Fruit fly (Drosophila melanogaster) whole organism, embryonic: Measurements from ENCODE around the gene CG7810.
A peak's percentile ranks its signal among the peaks of the same experiment; 100 is the strongest.

ENCODE experiments used
- B-H2 ChIP-seq: fragments of 200-800 bp; sonication (Bioruptor generic); optimal IDR thresholded peaks from 2 replicates; lab custom pipeline; 2018; ENCODE audit warnings: missing biosample characterization, mild to moderate bottlenecking, missing genetic modification characterization
- BEAF-32 ChIP-seq: fragments of 200-800 bp; sonication (Bioruptor generic); optimal IDR thresholded peaks from 3 replicates; lab custom pipeline; 2017; ENCODE audit warnings: missing biosample characterization, missing genetic modification characterization, mild to moderate bottlenecking, moderate library complexity, missing genetic modification reagents
- Bgb ChIP-seq: fragments of 200-800 bp; sonication (Bioruptor generic); IDR thresholded peaks from 2 replicates; pipeline ENCODE4 v1.3.6; 2022; ENCODE audit warnings: missing biosample characterization, missing genetic modification characterization; ENCODE audit not compliant: partially characterized antibody
- Blimp-1 ChIP-seq: fragments of 200-800 bp; sonication (Bioruptor generic); optimal IDR thresholded peaks from 3 replicates; lab custom pipeline; 2018; ENCODE audit warnings: missing biosample characterization, missing genetic modification characterization, mild to moderate bottlenecking, moderate library complexity, missing genetic modification reagents
- CG13287 ChIP-seq: fragments of 200-800 bp; sonication (Bioruptor generic); IDR thresholded peaks from 2 replicates; pipeline ENCODE4 v1.3.6; 2022; ENCODE audit warnings: missing biosample characterization, missing genetic modification characterization; ENCODE audit not compliant: partially characterized antibody
- CG14860 ChIP-seq: fragments of 200-800 bp; sonication (Bioruptor generic); IDR thresholded peaks from 3 replicates; pipeline ENCODE4 v1.3.6; 2022; ENCODE audit warnings: missing biosample characterization, missing genetic modification characterization; ENCODE audit not compliant: partially characterized antibody
- CG15514 ChIP-seq: fragments of 200-800 bp; sonication (Bioruptor generic); optimal IDR thresholded peaks from 3 replicates; lab custom pipeline; 2017; ENCODE audit warnings: missing biosample characterization, missing genetic modification characterization, mild to moderate bottlenecking, moderate library complexity, missing genetic modification reagents
- CG16813 ChIP-seq: fragments of 200-800 bp; sonication (Bioruptor generic); IDR thresholded peaks from 3 replicates; pipeline ENCODE4 v1.3.6; 2022; ENCODE audit warnings: missing biosample characterization, missing genetic modification characterization; ENCODE audit not compliant: partially characterized antibody
- CG16815 ChIP-seq: fragments of 200-800 bp; sonication (Bioruptor generic); optimal IDR thresholded peaks from 3 replicates; lab custom pipeline; 2017; ENCODE audit warnings: missing biosample characterization, mild to moderate bottlenecking, missing genetic modification characterization
- CG17359 ChIP-seq: fragments of 200-800 bp; sonication (Bioruptor generic); optimal IDR thresholded peaks from 3 replicates; lab custom pipeline; 2018; ENCODE audit warnings: missing biosample characterization, mild to moderate bottlenecking, missing genetic modification characterization, moderate library complexity
- CG2202 ChIP-seq: fragments of 200-800 bp; sonication (Bioruptor generic); optimal IDR thresholded peaks from 2 replicates; lab custom pipeline; 2018; ENCODE audit warnings: missing biosample characterization, mild to moderate bottlenecking, missing genetic modification characterization
- CG2712 ChIP-seq: fragments of 200-800 bp; optimal IDR thresholded peaks from 3 replicates; lab custom pipeline; 2019; ENCODE audit warnings: missing biosample characterization, mild to moderate bottlenecking, missing genetic modification characterization, moderate library complexity
- CG3407 ChIP-seq: fragments of 200-800 bp; sonication (Bioruptor generic); optimal IDR thresholded peaks from 2 replicates; lab custom pipeline; 2018; ENCODE audit warnings: missing biosample characterization, mild to moderate bottlenecking, missing genetic modification characterization
- CG6654 ChIP-seq: fragments of 200-800 bp; sonication (Bioruptor generic); optimal IDR thresholded peaks from 2 replicates; lab custom pipeline; 2017; ENCODE audit warnings: missing biosample characterization, mild to moderate bottlenecking, missing genetic modification characterization
- CG7372 ChIP-seq: fragments of 200-800 bp; sonication (Bioruptor generic); IDR thresholded peaks from 2 replicates; pipeline ENCODE4 v1.3.6; 2022; ENCODE audit warnings: missing biosample characterization, missing genetic modification characterization
- CG7786 ChIP-seq: fragments of 200-800 bp; sonication (Bioruptor generic); optimal IDR thresholded peaks from 2 replicates; lab custom pipeline; 2016; ENCODE audit warnings: missing biosample characterization, missing genetic modification characterization
- Camta ChIP-seq: fragments of 200-800 bp; sonication (Bioruptor generic); optimal IDR thresholded peaks from 2 replicates; lab custom pipeline; 2016; ENCODE audit warnings: missing biosample characterization, missing genetic modification characterization
- CoRest ChIP-seq: fragments of 200-800 bp; sonication (Bioruptor generic); optimal IDR thresholded peaks from 3 replicates; lab custom pipeline; 2018; ENCODE audit warnings: missing biosample characterization, mild to moderate bottlenecking, missing genetic modification characterization, moderate library complexity
- Dp ChIP-seq: fragments of 200-800 bp; sonication (Bioruptor generic); optimal IDR thresholded peaks from 2 replicates; lab custom pipeline; 2018; ENCODE audit warnings: missing biosample characterization, mild to moderate bottlenecking, missing genetic modification characterization, moderate library complexity
- Hand ChIP-seq: fragments of 200-800 bp; sonication (Bioruptor generic); optimal IDR thresholded peaks from 2 replicates; lab custom pipeline; 2017; ENCODE audit warnings: mild to moderate bottlenecking, missing biosample characterization, missing genetic modification reagents, missing genetic modification characterization
- MBD-R2 ChIP-seq: fragments of 200-800 bp; sonication (Bioruptor generic); IDR thresholded peaks from 2 replicates; pipeline ENCODE4 v1.3.6; 2022; ENCODE audit warnings: missing biosample characterization, missing genetic modification characterization
- Med ChIP-seq: fragments of 200-800 bp; sonication (Bioruptor generic); peaks from one replicate; lab custom pipeline; 2016; ENCODE audit warnings: missing biosample characterization, missing genetic modification characterization, mild to moderate bottlenecking, inconsistent platforms, moderate library complexity
- PHDP ChIP-seq: fragments of 200-800 bp; sonication (Bioruptor generic); optimal IDR thresholded peaks from 3 replicates; lab custom pipeline; 2018; ENCODE audit warnings: missing biosample characterization, mild to moderate bottlenecking, missing genetic modification characterization, moderate library complexity
- Rfx ChIP-seq: fragments of 200-800 bp; sonication (Bioruptor generic); IDR thresholded peaks from 2 replicates; pipeline ENCODE4 v1.3.6; 2022; ENCODE audit warnings: missing biosample characterization, missing genetic modification characterization
- Scr ChIP-seq: fragments of 200-800 bp; sonication (Bioruptor generic); IDR thresholded peaks from 2 replicates; pipeline ENCODE4 v1.3.6; 2022; ENCODE audit warnings: missing biosample characterization, missing genetic modification characterization; ENCODE audit not compliant: partially characterized antibody
- Spps ChIP-seq: fragments of 200-800 bp; sonication (Bioruptor generic); optimal IDR thresholded peaks from 2 replicates; lab custom pipeline; 2018; ENCODE audit warnings: missing biosample characterization, mild to moderate bottlenecking, missing genetic modification characterization
- Sry-δ ChIP-seq: fragments of 200-800 bp; sonication (Bioruptor generic); optimal IDR thresholded peaks from 2 replicates; lab custom pipeline; 2016; ENCODE audit warnings: missing biosample characterization, missing genetic modification characterization
- YL-1 ChIP-seq: fragments of 200-800 bp; sonication (Bioruptor generic); optimal IDR thresholded peaks from 3 replicates; lab custom pipeline; 2017; ENCODE audit warnings: missing biosample characterization, mild to moderate bottlenecking, missing genetic modification characterization
- bbx ChIP-seq: fragments of 200-800 bp; sonication (Bioruptor generic); IDR thresholded peaks from 2 replicates; pipeline ENCODE4 v1.3.6; 2022; ENCODE audit warnings: missing biosample characterization, missing genetic modification characterization; ENCODE audit not compliant: partially characterized antibody
- crp ChIP-seq, 2 experiments: fragments of 200-800 bp; sonication (Bioruptor generic); optimal IDR thresholded peaks; 2 replicates in 1 of 2; 3 replicates in 1 of 2; lab custom pipeline; 2017; ENCODE audit warnings: missing biosample characterization in 2 of 2, missing genetic modification characterization in 2 of 2, mild to moderate bottlenecking in 1 of 2, moderate library complexity in 1 of 2
- dpn ChIP-seq, 2 experiments: fragments of 200-800 bp; sonication (Bioruptor generic); optimal IDR thresholded peaks; 3 replicates each; lab custom pipeline; 2016; ENCODE audit warnings: missing biosample characterization in 2 of 2, missing genetic modification characterization in 2 of 2
- inv ChIP-seq: fragments of 200-800 bp; sonication (Bioruptor generic); IDR thresholded peaks from 2 replicates; pipeline ENCODE4 v1.3.6; 2022; ENCODE audit warnings: missing biosample characterization, missing genetic modification characterization; ENCODE audit not compliant: partially characterized antibody
- jigr1 ChIP-seq: fragments of 200-800 bp; sonication (Bioruptor generic); IDR thresholded peaks from 3 replicates; pipeline ENCODE4 v1.3.6; 2022; ENCODE audit warnings: missing biosample characterization, missing genetic modification characterization
- oc ChIP-seq: fragments of 200-800 bp; sonication (Bioruptor generic); optimal IDR thresholded peaks from 2 replicates; lab custom pipeline; 2018; ENCODE audit warnings: missing biosample characterization, mild to moderate bottlenecking, missing genetic modification characterization, moderate library complexity
- org-1 ChIP-seq: fragments of 200-800 bp; sonication (Bioruptor generic); optimal IDR thresholded peaks from 2 replicates; lab custom pipeline; 2017; ENCODE audit warnings: missing biosample characterization, missing genetic modification characterization
- pzg ChIP-seq: fragments of 200-800 bp; sonication (Bioruptor generic); optimal IDR thresholded peaks from 3 replicates; lab custom pipeline; 2018; ENCODE audit warnings: missing biosample characterization, mild to moderate bottlenecking, missing genetic modification characterization, moderate library complexity
- sens ChIP-seq: fragments of 200-800 bp; sonication (Bioruptor generic); peaks from one replicate; lab custom pipeline; 2016; ENCODE audit warnings: missing biosample characterization, missing genetic modification characterization
- sima ChIP-seq: fragments of 200-800 bp; sonication (Bioruptor generic); optimal IDR thresholded peaks from 2 replicates; lab custom pipeline; 2016; ENCODE audit warnings: missing biosample characterization, missing genetic modification characterization
- sna ChIP-seq: fragments of 200-800 bp; sonication (Bioruptor generic); IDR thresholded peaks from 2 replicates; pipeline ENCODE4 v1.3.6; 2022; ENCODE audit warnings: missing biosample characterization, missing genetic modification characterization; ENCODE audit not compliant: partially characterized antibody
- stwl ChIP-seq: fragments of 200-800 bp; sonication (Bioruptor generic); optimal IDR thresholded peaks from 3 replicates; lab custom pipeline; 2018; ENCODE audit warnings: missing biosample characterization, mild to moderate bottlenecking, missing genetic modification characterization, moderate library complexity
- tna ChIP-seq: fragments of 200-800 bp; sonication (Bioruptor generic); IDR thresholded peaks from 2 replicates; pipeline ENCODE4 v1.3.6; 2022; ENCODE audit warnings: missing biosample characterization, missing genetic modification characterization; ENCODE audit not compliant: partially characterized antibody
- trem ChIP-seq: fragments of 200-800 bp; optimal IDR thresholded peaks from 3 replicates; lab custom pipeline; 2019; ENCODE audit warnings: missing biosample characterization, mild to moderate bottlenecking, missing genetic modification characterization, moderate library complexity
- vnd ChIP-seq: fragments of 200-800 bp; sonication (Bioruptor generic); IDR thresholded peaks from 3 replicates; pipeline ENCODE4 v1.3.6; 2022; ENCODE audit warnings: missing biosample characterization, missing genetic modification characterization; ENCODE audit not compliant: partially characterized antibody
- vvl ChIP-seq: fragments of 200-800 bp; sonication (Bioruptor generic); IDR thresholded peaks from 2 replicates; pipeline ENCODE4 v1.3.6; 2022; ENCODE audit warnings: missing biosample characterization, missing genetic modification characterization
- zen2 ChIP-seq: fragments of 200-800 bp; sonication (Bioruptor generic); IDR thresholded peaks from 3 replicates; pipeline ENCODE4 v1.3.6; 2022; ENCODE audit warnings: missing biosample characterization, missing genetic modification characterization; ENCODE audit not compliant: partially characterized antibody

The CG7810 gene

DNA sequence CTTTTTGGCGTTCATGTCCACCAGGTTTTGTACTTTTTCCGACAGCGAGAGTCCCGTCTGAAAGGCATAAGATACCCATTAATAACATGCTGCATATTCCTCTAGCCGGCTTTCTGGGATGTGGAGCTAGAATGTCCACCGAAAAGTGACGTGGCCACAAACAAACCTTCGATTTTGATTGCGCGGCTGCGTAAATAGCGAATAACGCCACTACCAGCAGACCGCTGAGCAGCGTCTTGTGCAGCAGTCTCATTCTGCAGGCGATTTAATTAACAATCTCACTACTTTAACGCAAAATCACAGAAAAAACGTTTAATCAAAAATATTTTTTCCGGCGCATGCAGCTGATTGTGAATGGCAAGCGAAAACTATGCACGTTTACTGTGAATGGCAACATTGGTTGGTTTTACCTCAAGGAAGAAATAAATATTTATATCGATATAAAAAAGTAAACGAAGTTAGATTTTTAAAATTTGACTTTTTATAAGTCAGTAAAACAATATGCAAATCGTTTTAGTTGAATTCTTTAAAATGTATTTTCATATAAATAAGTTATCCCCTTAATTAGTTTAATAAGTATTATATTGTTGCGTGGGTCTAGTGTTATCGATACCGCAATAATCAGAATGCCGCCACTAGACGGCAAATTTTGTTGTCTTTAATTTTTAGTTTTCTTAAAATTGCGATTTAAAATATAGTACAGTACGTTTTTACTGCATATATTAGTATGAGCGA is 3.0 kb downstream of the CG7810 start, which contains the start of the genes Ostgamma and Mettl14 (continued):
- TF ChIP-seq Scr (GFP tag; lab: Robert Waterston, UW) (peak; percentile 89), Hand (GFP tag; lab: Kevin White, UChicago) (no peak), sima (no peak), Spps (no peak)

DNA sequence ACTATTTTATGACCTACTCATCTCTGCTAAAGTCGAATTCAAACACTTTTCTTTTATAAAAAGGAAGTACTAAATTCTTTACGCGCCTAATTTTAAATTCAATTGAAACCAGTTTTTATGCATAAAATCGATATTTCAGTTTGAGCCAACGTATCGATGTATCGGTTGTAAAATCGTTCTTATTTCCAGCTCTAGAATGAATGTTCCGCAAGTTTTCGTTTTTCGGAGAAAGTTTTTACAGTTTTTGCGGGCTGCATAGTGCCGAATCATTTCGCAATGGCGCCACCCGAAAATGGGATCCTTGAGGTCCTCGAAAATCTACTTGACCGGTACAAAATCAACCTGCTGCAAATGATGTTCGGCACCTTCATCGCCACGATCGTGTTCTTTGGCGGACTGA is 5.6 kb downstream of the CG7810 start, which contains the start of gene CG7840:
TSS of gene CG7840 (plus strand) at position 178 of the 400 bp plus-strand sequence.
- TF ChIP-seq CG7786 (GFP tag; lab: Kevin White, UChicago) (no peak), stwl (tag; lab: Kevin White, UChicago) (peak; percentile 14), inv (GFP tag; lab: Robert Waterston, UW) (peak; percentile 74), org-1 (no peak), Dp (GFP tag; lab: Kevin White, UChicago) (peak; percentile 88), CG6654 (no peak), Med (peak; percentile 57), sens (GFP tag; lab: Kevin White, UChicago) (no peak), jigr1 (GFP tag; lab: Robert Waterston, UW) (no peak), pzg (GFP tag; lab: Kevin White, UChicago) (peak; percentile 47), Bgb (GFP tag; lab: Robert Waterston, UW) (peak; percentile 92), PHDP (no peak), YL-1 (GFP tag; lab: Kevin White, UChicago) (peak; percentile 38), oc (tag; lab: Kevin White, UChicago) (no peak), CG3407 (GFP tag; lab: Kevin White, UChicago) (no peak), Rfx (GFP tag; lab: Robert Waterston, UW) (no peak), vvl (peak; percentile 45), MBD-R2 (GFP tag; lab: Robert Waterston, UW) (peak; percentile 72), CG16813 (GFP tag; lab: Robert Waterston, UW) (peak; percentile 82), CG2202 (tag; lab: Kevin White, UChicago) (no peak), trem (tag; lab: Kevin White, UChicago) (peak; percentile 32), BEAF-32 (GFP tag; lab: Kevin White, UChicago) (peak; percentile 80), CG17359 (tag; lab: Kevin White, UChicago) (no peak), crp (GFP tag; optimal IDR thresholded peaks at IDR 0.05; lab: Kevin White, UChicago) (no peak), tna (peak; percentile 78), CG16815 (no peak), dpn (GFP tag; optimal IDR thresholded peaks at IDR 0.05; lab: Kevin White, UChicago) (no peak), bbx (peak; percentile 91), CG14860 (peak; percentile 82), Camta (GFP tag; lab: Kevin White, UChicago) (no peak), Blimp-1 (GFP tag; lab: Kevin White, UChicago) (peak; percentile 57), vnd (peak; percentile 67; the same call in 2 of the 3 replicates), sna (GFP tag; lab: Robert Waterston, UW) (peak; percentile 82), Scr (GFP tag; lab: Robert Waterston, UW) (peak; percentile 88), CG15514 (GFP tag; lab: Kevin White, UChicago) (peak; percentile 54), CG7372 (GFP tag; lab: Robert Waterston, UW) (no peak), Sry-δ (GFP tag; lab: Kevin White, UChicago) (peak; percentile 83), CG2712 (tag; lab: Kevin White, UChicago) (peak; percentile 5), CG13287 (GFP tag; lab: Robert Waterston, UW) (peak; percentile 95), B-H2 (GFP tag; lab: Kevin White, UChicago) (no peak), zen2 (GFP tag; lab: Robert Waterston, UW) (peak; percentile 92), CoRest (peak; percentile 3)
